Worm (Caenorhabditis elegans): ENCODE data around the gene bir-1.

- TF ChIP-seq aly-2 (tag; optimal IDR thresholded peaks at IDR 0.05) (no peak), ceh-16 (tag; optimal IDR thresholded peaks at IDR 0.05) (no peak), nhr-23 (tag; optimal IDR thresholded peaks at IDR 0.05) (no peak), blmp-1 (tag; optimal IDR thresholded peaks at IDR 0.05; ENCODE audit: insufficient read depth) (no peak), unc-62 (GFP tag; optimal IDR thresholded peaks at IDR 0.05) (no peak), nhr-237 (tag; optimal IDR thresholded peaks at IDR 0.05) (no peak), Y55F3AM.14 (GFP tag; optimal IDR thresholded peaks at IDR 0.05) (no peak), lin-39 (tag; optimal IDR thresholded peaks at IDR 0.05) (no peak), dmd-4 (tag; optimal IDR thresholded peaks at IDR 0.05) (no peak), nhr-11 (tag; optimal IDR thresholded peaks at IDR 0.05) (no peak), nhr-77 (tag; optimal IDR thresholded peaks at IDR 0.05) (no peak)
These were observed 4.2 kb downstream of the bir-1 start for ce11 chrV:11648435-11648834.

Data from whole organism, L2 larva.